Fruit fly (Drosophila melanogaster) whole organism, pupa: ENCODE measurements around the gene Ubc2.

Source experiments
- CG13204 ChIP-seq: fragments of 200-800 bp; sonication (Bioruptor generic); optimal IDR thresholded peaks from 2 replicates; lab custom pipeline; 2018; ENCODE audit warnings: missing biosample characterization, mild to moderate bottlenecking, missing genetic modification characterization, moderate library complexity
- CG15710 ChIP-seq: fragments of 200-800 bp; sonication (Bioruptor generic); optimal IDR thresholded peaks from 2 replicates; lab custom pipeline; 2018; ENCODE audit warnings: missing biosample characterization, mild to moderate bottlenecking, missing genetic modification characterization, moderate library complexity
- CG17806 ChIP-seq: fragments of 200-800 bp; sonication (Bioruptor generic); optimal IDR thresholded peaks from 2 replicates; lab custom pipeline; 2018; ENCODE audit warnings: missing biosample characterization, mild to moderate bottlenecking, missing genetic modification characterization, moderate library complexity
- CG34367 ChIP-seq: fragments of 200-800 bp; sonication (Bioruptor generic); optimal IDR thresholded peaks from 2 replicates; lab custom pipeline; 2018; ENCODE audit warnings: missing biosample characterization, mild to moderate bottlenecking, missing genetic modification characterization
- CG4496 ChIP-seq: fragments of 200-800 bp; sonication (Bioruptor generic); IDR thresholded peaks from 3 replicates; pipeline ENCODE4 v1.3.6; 2022; ENCODE audit warnings: missing biosample characterization, missing genetic modification characterization
- CG8301 ChIP-seq: fragments of 200-800 bp; sonication (Bioruptor generic); optimal IDR thresholded peaks from 2 replicates; lab custom pipeline; 2018; ENCODE audit warnings: missing biosample characterization, mild to moderate bottlenecking, missing genetic modification characterization
- CG9948 ChIP-seq: fragments of 200-800 bp; sonication (Bioruptor generic); optimal IDR thresholded peaks from 2 replicates; lab custom pipeline; 2018; ENCODE audit warnings: missing biosample characterization, mild to moderate bottlenecking, missing genetic modification characterization, moderate library complexity
- EcR ChIP-seq: fragments of 200-800 bp; sonication (Bioruptor generic); optimal IDR thresholded peaks from 3 replicates; lab custom pipeline; 2019; ENCODE audit warnings: missing biosample characterization, missing genetic modification characterization, mild to moderate bottlenecking, moderate library complexity, missing genetic modification reagents
- gl ChIP-seq: fragments of 200-800 bp; sonication (Bioruptor generic); optimal IDR thresholded peaks from 2 replicates; lab custom pipeline; 2018; ENCODE audit warnings: missing biosample characterization, mild to moderate bottlenecking, missing genetic modification characterization

- TF ChIP-seq CG4496 = no peak
- TF ChIP-seq EcR (GFP tag; lab: Kevin White, UChicago) = no peak
- TF ChIP-seq gl (tag; lab: Kevin White, UChicago) = no peak
- no peak for TF ChIP-seq CG8301 (tag; lab: Kevin White, UChicago)
- TF ChIP-seq CG9948 (tag; lab: Kevin White, UChicago) = no peak
- TF ChIP-seq CG34367 (tag; lab: Kevin White, UChicago) = no peak
- TF ChIP-seq CG17806 (tag; lab: Kevin White, UChicago) = no peak
- no peak for TF ChIP-seq CG15710 (tag; lab: Kevin White, UChicago)
- TF ChIP-seq CG13204 = no peak
Measured at dm6 chr2L:10789922-10790321, 22.1 kb upstream of the Ubc2 start, which contains the start of gene CG31870.
